Fruit fly (Drosophila melanogaster) whole organism, adult: ENCODE data around the gene CG11700.

Experiments
- CG11617 ChIP-seq: fragments of 200-800 bp; sonication (Bioruptor generic); optimal IDR thresholded peaks from 2 replicates; lab custom pipeline; 2017; ENCODE audit warnings: mild to moderate bottlenecking, missing biosample characterization, missing genetic modification reagents, missing genetic modification characterization
- CG12768 ChIP-seq: fragments of 200-800 bp; sonication (Bioruptor generic); optimal IDR thresholded peaks from 2 replicates; lab custom pipeline; 2017; ENCODE audit warnings: missing biosample characterization, missing genetic modification characterization, mild to moderate bottlenecking, moderate library complexity, missing genetic modification reagents
- CG14711 ChIP-seq: fragments of 200-800 bp; sonication (Bioruptor generic); optimal IDR thresholded peaks from 2 replicates; lab custom pipeline; 2018; ENCODE audit warnings: missing biosample characterization, mild to moderate bottlenecking, missing genetic modification characterization, moderate library complexity
- CG1620 ChIP-seq: fragments of 200-800 bp; sonication (Bioruptor generic); optimal IDR thresholded peaks from 2 replicates; lab custom pipeline; 2016; ENCODE audit warnings: missing biosample characterization, missing genetic modification characterization
- CG33017 ChIP-seq: fragments of 200-800 bp; sonication (Bioruptor generic); optimal IDR thresholded peaks from 2 replicates; lab custom pipeline; 2018; ENCODE audit warnings: missing biosample characterization, mild to moderate bottlenecking, missing genetic modification characterization, moderate library complexity
- CG5204 ChIP-seq: fragments of 200-800 bp; sonication (Bioruptor generic); optimal IDR thresholded peaks from 2 replicates; lab custom pipeline; 2016; ENCODE audit warnings: missing biosample characterization, missing genetic modification characterization
- CG7045 ChIP-seq: fragments of 200-800 bp; sonication (Bioruptor generic); optimal IDR thresholded peaks from 2 replicates; lab custom pipeline; 2017; ENCODE audit warnings: missing biosample characterization, mild to moderate bottlenecking, missing genetic modification characterization
- CG7101 ChIP-seq: fragments of 200-800 bp; sonication (Bioruptor generic); optimal IDR thresholded peaks from 2 replicates; lab custom pipeline; 2018; ENCODE audit warnings: missing biosample characterization, mild to moderate bottlenecking, missing genetic modification characterization, moderate library complexity
- Clk ChIP-seq: fragments of 200-800 bp; sonication (Bioruptor generic); optimal IDR thresholded peaks from 2 replicates; lab custom pipeline; 2017; ENCODE audit warnings: missing biosample characterization, missing genetic modification characterization
- Crg-1 ChIP-seq: fragments of 200-800 bp; sonication (Bioruptor generic); optimal IDR thresholded peaks from 2 replicates; lab custom pipeline; 2016; ENCODE audit warnings: missing biosample characterization, missing genetic modification characterization
- Hr96 ChIP-seq: fragments of 200-800 bp; sonication (Bioruptor generic); optimal IDR thresholded peaks from 2 replicates; lab custom pipeline; 2016; ENCODE audit warnings: missing biosample characterization, missing genetic modification characterization
- Mnt ChIP-seq: fragments of 200-800 bp; sonication (Bioruptor generic); optimal IDR thresholded peaks from 2 replicates; lab custom pipeline; 2016; ENCODE audit warnings: missing biosample characterization, mild to moderate bottlenecking, missing genetic modification characterization
- bab1 ChIP-seq: fragments of 200-800 bp; sonication (Bioruptor generic); optimal IDR thresholded peaks from 3 replicates; lab custom pipeline; 2019; ENCODE audit warnings: missing biosample characterization, mild to moderate bottlenecking, missing genetic modification characterization, moderate library complexity
- cic ChIP-seq: fragments of 200-800 bp; sonication (Bioruptor generic); optimal IDR thresholded peaks from 2 replicates; lab custom pipeline; 2017; ENCODE audit warnings: missing biosample characterization, mild to moderate bottlenecking, missing genetic modification characterization, moderate library complexity
- cnc ChIP-seq, 2 experiments: fragments of >200 bp; optimal IDR thresholded peaks; 2 replicates each; lab custom pipeline; 2017
- kay ChIP-seq: fragments of 200-800 bp; sonication (Bioruptor generic); peaks from one replicate; lab custom pipeline; 2016; ENCODE audit warnings: missing biosample characterization, missing genetic modification characterization, borderline replicate concordance
- ovo ChIP-seq: fragments of 200-800 bp; sonication (Bioruptor generic); optimal IDR thresholded peaks from 2 replicates; lab custom pipeline; 2016; ENCODE audit warnings: missing biosample characterization, missing genetic modification characterization
- pad ChIP-seq: fragments of 200-800 bp; sonication (Bioruptor generic); optimal IDR thresholded peaks from 3 replicates; lab custom pipeline; 2017; ENCODE audit warnings: missing biosample characterization, missing genetic modification characterization, mild to moderate bottlenecking, moderate library complexity, missing genetic modification reagents
- tj ChIP-seq: fragments of 200-800 bp; sonication (Bioruptor generic); optimal IDR thresholded peaks from 3 replicates; lab custom pipeline; 2017; ENCODE audit warnings: missing biosample characterization, mild to moderate bottlenecking, missing genetic modification characterization, moderate library complexity
- toe ChIP-seq: fragments of 200-800 bp; sonication (Bioruptor generic); optimal IDR thresholded peaks from 2 replicates; lab custom pipeline; 2016; ENCODE audit warnings: missing biosample characterization, missing genetic modification characterization

The CG11700 gene

DNA sequence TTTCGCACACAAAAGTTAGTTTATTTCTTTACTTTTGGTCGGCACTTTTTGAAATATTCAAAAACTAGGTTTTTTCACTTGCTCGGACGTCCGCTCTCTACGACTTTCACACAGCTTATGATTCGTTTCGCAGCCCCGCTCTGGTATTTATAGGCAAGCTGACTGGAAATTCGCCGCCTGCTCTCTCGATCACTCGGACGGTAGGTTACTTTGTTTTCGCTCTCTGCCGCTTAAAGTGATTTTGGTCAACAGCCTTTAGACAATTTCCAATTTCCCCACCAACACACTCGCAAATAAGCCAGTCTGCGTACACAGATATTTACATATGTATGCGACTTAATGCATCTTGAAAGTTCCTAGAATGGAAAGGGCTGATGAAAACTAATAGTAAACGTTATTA, at the start of gene CG11700:
TSS of gene CG11700 (minus strand) at position 106 of the 400 bp plus-strand sequence.
- TF ChIP-seq tj (GFP tag; lab: Kevin White, UChicago) (peak; percentile 11), CG12768 (no peak), bab1 (peak; percentile 24), CG14711 (tag; lab: Kevin White, UChicago) (no peak), Hr96 (GFP tag; lab: Kevin White, UChicago) (no peak)

DNA sequence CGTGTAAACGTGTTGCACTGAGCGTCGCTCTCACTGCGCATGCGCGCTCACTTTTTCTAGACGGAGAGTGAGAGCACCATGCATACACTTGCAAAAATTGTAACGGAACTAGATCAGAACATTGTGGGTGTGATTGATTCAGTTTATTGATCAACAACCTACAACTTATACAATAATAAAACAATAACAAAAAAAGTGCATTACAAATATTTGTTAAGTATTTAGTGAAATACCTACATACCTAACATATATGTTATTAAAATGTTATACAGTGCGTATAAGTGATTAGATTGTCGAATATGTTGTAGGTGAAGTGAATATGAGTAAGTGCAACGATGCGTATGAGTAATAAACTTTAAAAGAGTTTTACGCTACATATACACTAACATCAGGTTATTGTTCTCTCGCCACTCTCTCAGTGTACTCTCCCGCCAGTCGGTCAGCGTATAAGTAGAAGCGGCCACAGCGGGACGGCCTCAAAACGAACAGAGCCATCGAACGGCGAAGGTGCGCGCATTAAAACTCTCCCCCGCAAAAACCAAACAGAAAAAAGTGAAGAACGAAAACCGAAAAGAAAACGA, 47.1 kb upstream of the CG11700 start, which contains the start of gene CG42240:
TSS of gene CG42240 (plus strand) at position 474 of the 581 bp plus-strand sequence.
- TF ChIP-seq CG14711 (tag; lab: Kevin White, UChicago) (peak; percentile 86), CG7101 (peak; percentile 93), Hr96 (GFP tag; lab: Kevin White, UChicago) (peak; percentile 83), Crg-1 (GFP tag; lab: Kevin White, UChicago) (peak; percentile 73), Mnt (GFP tag; lab: Kevin White, UChicago) (peak; percentile 65), cnc (optimal IDR thresholded peaks at IDR 0.05; lab: Kevin White, UChicago) (no peak), CG7045 (GFP tag; lab: Kevin White, UChicago) (peak; percentile 89), toe (GFP tag; lab: Kevin White, UChicago) (peak; percentile 61), kay (peak; percentile 92), CG33017 (tag; lab: Kevin White, UChicago) (peak; percentile 85), pad (peak; percentile 81), CG12768 (peak; percentile 86), bab1 (peak; percentile 96), CG5204 (peak; percentile 79), CG11617 (GFP tag; lab: Kevin White, UChicago) (peak; percentile 96), cic (GFP tag; lab: Kevin White, UChicago) (peak; percentile 74), tj (GFP tag; lab: Kevin White, UChicago) (peak; percentile 82), ovo (peak; percentile 71), Clk (GFP tag; lab: Kevin White, UChicago) (peak; percentile 46), CG1620 (GFP tag; lab: Kevin White, UChicago) (peak; percentile 54)

DNA sequence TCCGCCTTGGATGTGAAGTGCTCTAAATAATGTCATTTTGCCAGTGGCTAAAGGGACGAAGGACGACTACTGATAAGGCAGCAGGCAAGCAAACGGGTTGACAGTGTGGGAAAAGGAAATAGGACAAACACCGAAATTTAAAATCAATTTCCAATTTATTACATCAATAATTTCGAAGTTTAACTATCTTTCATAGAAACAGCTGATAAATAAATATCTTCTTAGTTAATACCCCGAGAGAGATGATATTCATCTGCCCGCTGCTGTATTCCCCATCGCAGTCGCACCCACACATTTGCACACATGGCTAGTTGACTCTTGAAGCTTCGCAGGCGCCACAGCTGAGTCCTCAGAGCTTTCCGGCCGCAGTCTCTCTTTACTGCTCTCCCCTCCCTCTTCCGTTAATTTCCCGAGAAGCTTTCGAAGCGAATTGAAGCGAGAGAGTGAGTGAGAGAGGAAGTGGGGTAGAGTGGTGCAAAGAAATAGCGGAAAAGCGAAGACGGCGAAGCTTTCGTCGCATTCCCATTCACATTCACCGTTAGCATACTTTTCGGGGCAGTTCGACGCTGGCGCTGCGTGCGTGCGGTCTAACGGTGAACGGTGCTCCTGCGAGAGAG, 33.6 kb upstream of the CG11700 start:
- peak; percentile 22 for TF ChIP-seq CG11617 (GFP tag; lab: Kevin White, UChicago)
- no peak for TF ChIP-seq CG1620 (GFP tag; lab: Kevin White, UChicago)
- peak; percentile 66 for TF ChIP-seq CG7045 (GFP tag; lab: Kevin White, UChicago)
- peak; percentile 52 for TF ChIP-seq CG33017 (tag; lab: Kevin White, UChicago)
- TF ChIP-seq CG5204 = peak; percentile 12
- no peak for TF ChIP-seq cic (GFP tag; lab: Kevin White, UChicago)
- no peak for TF ChIP-seq cnc (optimal IDR thresholded peaks at IDR 0.05; lab: Kevin White, UChicago)
- peak; percentile 17 for TF ChIP-seq Clk (GFP tag; lab: Kevin White, UChicago)
- peak; percentile 21 for TF ChIP-seq pad
- TF ChIP-seq bab1 = no peak
- TF ChIP-seq Hr96 (GFP tag; lab: Kevin White, UChicago) = peak; percentile 36
- no peak for TF ChIP-seq Mnt (GFP tag; lab: Kevin White, UChicago)
- TF ChIP-seq CG14711 (tag; lab: Kevin White, UChicago) = peak; percentile 25
- TF ChIP-seq Crg-1 (GFP tag; lab: Kevin White, UChicago) = no peak
- TF ChIP-seq toe (GFP tag; lab: Kevin White, UChicago) = peak; percentile 11
- peak; percentile 4 for TF ChIP-seq tj (GFP tag; lab: Kevin White, UChicago)
- peak; percentile 50 for TF ChIP-seq CG12768
- TF ChIP-seq kay = no peak
- peak; percentile 69 for TF ChIP-seq CG7101
- no peak for TF ChIP-seq ovo

DNA sequence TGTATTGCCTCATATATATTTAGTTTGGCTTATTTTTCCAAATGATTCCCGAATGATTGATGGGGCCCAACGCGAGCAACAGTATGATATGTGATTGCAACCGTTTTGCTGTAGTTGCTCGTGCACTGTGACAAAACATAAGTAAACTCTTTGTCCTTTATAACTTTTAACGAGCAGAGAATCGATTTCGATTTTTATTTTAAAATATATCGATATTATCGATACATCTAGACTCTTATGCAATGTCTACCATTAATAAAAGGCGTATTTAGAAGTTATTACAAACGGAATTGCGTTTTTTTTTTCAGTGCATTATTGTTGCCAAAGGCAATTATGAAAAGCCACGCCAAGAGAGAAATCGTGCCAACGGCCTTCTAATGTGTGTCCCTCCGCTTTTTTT, 32.2 kb upstream of the CG11700 start:
- TF ChIP-seq ovo = no peak
- TF ChIP-seq cnc (optimal IDR thresholded peaks at IDR 0.05; lab: Kevin White, UChicago) = no peak
- TF ChIP-seq Clk (GFP tag; lab: Kevin White, UChicago) = no peak
- TF ChIP-seq CG12768 = no peak
- TF ChIP-seq pad = no peak
- TF ChIP-seq CG14711 (tag; lab: Kevin White, UChicago) = no peak
- no peak for TF ChIP-seq bab1
- TF ChIP-seq CG7045 (GFP tag; lab: Kevin White, UChicago) = no peak
- TF ChIP-seq tj (GFP tag; lab: Kevin White, UChicago) = no peak
- TF ChIP-seq CG5204 = no peak
- TF ChIP-seq Hr96 (GFP tag; lab: Kevin White, UChicago) = no peak
- TF ChIP-seq toe (GFP tag; lab: Kevin White, UChicago) = no peak
- no peak for TF ChIP-seq Crg-1 (GFP tag; lab: Kevin White, UChicago)
- TF ChIP-seq CG11617 (GFP tag; lab: Kevin White, UChicago) = no peak
- no peak for TF ChIP-seq CG33017 (tag; lab: Kevin White, UChicago)
- no peak for TF ChIP-seq kay
- TF ChIP-seq CG1620 (GFP tag; lab: Kevin White, UChicago) = no peak
- no peak for TF ChIP-seq CG7101
- TF ChIP-seq cic (GFP tag; lab: Kevin White, UChicago) = no peak

DNA sequence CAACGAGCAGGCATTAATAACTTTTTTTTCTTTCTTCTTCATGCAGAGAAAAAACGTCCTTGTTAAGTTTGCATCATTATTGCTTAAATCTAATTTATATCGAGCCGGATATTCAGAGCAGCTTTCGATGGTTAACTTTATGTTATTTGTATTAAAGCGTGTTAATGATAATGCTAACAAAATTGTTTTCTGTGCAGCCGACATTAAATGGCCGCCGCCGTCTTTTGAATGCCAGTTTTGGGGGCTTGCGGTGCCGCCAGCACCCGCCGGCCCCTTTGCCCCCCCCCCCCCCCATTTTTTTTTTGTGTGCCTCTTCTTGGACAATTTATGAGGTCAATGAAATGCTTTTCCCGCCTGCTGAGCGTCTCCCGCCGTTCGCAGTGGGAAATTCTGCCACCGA, 28.1 kb upstream of the CG11700 start:
- TF ChIP-seq CG7101 = no peak
- no peak for TF ChIP-seq bab1
- TF ChIP-seq kay = no peak
- no peak for TF ChIP-seq Mnt (GFP tag; lab: Kevin White, UChicago)
- no peak for TF ChIP-seq Hr96 (GFP tag; lab: Kevin White, UChicago)
- no peak for TF ChIP-seq tj (GFP tag; lab: Kevin White, UChicago)
- no peak for TF ChIP-seq ovo
- TF ChIP-seq CG11617 (GFP tag; lab: Kevin White, UChicago) = no peak
- TF ChIP-seq CG33017 (tag; lab: Kevin White, UChicago) = no peak
- TF ChIP-seq toe (GFP tag; lab: Kevin White, UChicago) = no peak
- no peak for TF ChIP-seq cnc (optimal IDR thresholded peaks at IDR 0.05; lab: Kevin White, UChicago)
- TF ChIP-seq pad = no peak
- TF ChIP-seq CG5204 = no peak
- no peak for TF ChIP-seq CG1620 (GFP tag; lab: Kevin White, UChicago)
- no peak for TF ChIP-seq Clk (GFP tag; lab: Kevin White, UChicago)
- TF ChIP-seq CG14711 (tag; lab: Kevin White, UChicago) = no peak
- no peak for TF ChIP-seq CG12768
